Worm (Caenorhabditis elegans) whole organism, L4 larva: ENCODE results near the gene C53A3.4.

ENCODE experiments used
- Y105C5A.15 ChIP-seq: fragments of 200-800 bp; sonication (Bioruptor generic); IDR thresholded peaks from 2 replicates; pipeline ENCODE4 v1.3.6; 2022; ENCODE audit warnings: missing genetic modification characterization, missing compliant biosample characterization
- ceh-44 ChIP-seq: fragments of 200-800 bp; sonication (Bioruptor generic); IDR thresholded peaks from 2 replicates; pipeline ENCODE4 v1.3.6; 2022; ENCODE audit warnings: missing genetic modification reagents, missing genetic modification characterization, missing compliant biosample characterization
- ces-1 ChIP-seq: fragments of 150-350 bp; sonication (generic microtip); optimal IDR thresholded peaks from 4 replicates; lab custom pipeline; 2014; ENCODE audit warnings: missing biosample characterization, missing genetic modification reagents, missing genetic modification characterization
- lsy-2 ChIP-seq, 2 experiments: fragments of 150-350 bp in 1 of 2; sonication (generic microtip) in 1 of 2; optimal IDR thresholded peaks; 2 replicates each; lab custom pipeline; 2014 to 2017; ENCODE audit warnings: missing biosample characterization in 2 of 2, missing genetic modification characterization in 2 of 2
- mep-1 ChIP-seq: fragments of 150-350 bp; sonication (generic microtip); optimal IDR thresholded peaks from 3 replicates; lab custom pipeline; 2014; ENCODE audit warnings: missing biosample characterization, missing genetic modification characterization
- pha-4 ChIP-seq, 2 experiments: fragments of 150-350 bp in 1 of 2; fragments of 200-800 bp in 1 of 2; sonication (Bioruptor generic) in 1 of 2; IDR thresholded peaks in 1 of 2; optimal IDR thresholded peaks in 1 of 2; 2 replicates each; pipeline versions ENCODE4 v1.3.6 to Lab custom; 2014 to 2022; ENCODE audit warnings: missing genetic modification characterization in 2 of 2, missing genetic modification reagents in 2 of 2, missing biosample characterization in 1 of 2, missing compliant biosample characterization in 1 of 2
- unc-130 ChIP-seq: sonication (generic microtip); optimal IDR thresholded peaks from 2 replicates; lab custom pipeline; 2016; ENCODE audit warnings: missing genetic modification reagents, missing genetic modification characterization, missing compliant biosample characterization
- unc-39 ChIP-seq: sonication (generic microtip); optimal IDR thresholded peaks from 2 replicates; lab custom pipeline; 2017; ENCODE audit warnings: missing biosample characterization, missing genetic modification characterization
- unc-62 ChIP-seq, 3 experiments: fragments of 150-350 bp in 1 of 3; sonication (generic microtip); optimal IDR thresholded peaks in 2 of 3; peaks in 1 of 3; 1 replicate in 1 of 3; 2 replicates in 2 of 3; lab custom pipeline; 2014 to 2017; ENCODE audit warnings: missing biosample characterization in 3 of 3, missing genetic modification characterization in 3 of 3, missing genetic modification reagents in 3 of 3, missing genotype in 1 of 3
- zip-2 ChIP-seq: fragments of 150-350 bp; optimal IDR thresholded peaks from 2 replicates; lab custom pipeline; 2014; ENCODE audit warnings: missing biosample characterization, missing genetic modification characterization

DNA sequence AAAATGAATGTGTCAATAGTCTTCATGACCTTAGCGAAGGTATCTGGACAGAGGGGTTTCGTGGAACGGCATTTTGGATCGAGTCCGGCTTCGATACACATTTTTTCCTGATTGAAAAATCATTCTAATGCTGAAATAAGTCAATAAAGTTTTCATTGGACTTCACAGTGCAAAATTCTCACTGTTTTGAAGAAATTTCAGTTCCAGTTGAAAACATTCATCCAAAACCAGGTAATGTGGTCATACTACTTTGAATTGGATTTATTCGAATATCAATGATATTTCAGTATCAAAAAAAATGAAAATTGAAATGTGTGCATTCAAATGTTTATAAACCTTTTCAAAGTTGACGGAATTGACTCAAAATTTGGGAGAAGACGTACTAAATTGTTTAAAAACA lies 5.2 kb downstream of the C53A3.4 start, which contains the start of gene pgph-1:
- TF ChIP-seq pha-4 (GFP tag; IDR thresholded peaks at IDR 0.05; lab: Robert Waterston, UW) (no peak), pha-4 (tag; optimal IDR thresholded peaks at IDR 0.05; lab: Kevin White, UChicago) (no peak), zip-2 (tag; lab: Kevin White, UChicago) (no peak), unc-62 (GFP tag; optimal IDR thresholded peaks at IDR 0.05 in 1 of 2; lab: Kevin White, UChicago) (no peak), unc-62 (tag; optimal IDR thresholded peaks at IDR 0.05; lab: Kevin White, UChicago) (no peak), mep-1 (no peak), ces-1 (GFP tag; lab: Kevin White, UChicago) (no peak), ceh-44 (GFP tag; lab: Robert Waterston, UW) (no peak), Y105C5A.15 (no peak), unc-130 (GFP tag; lab: Kevin White, UChicago) (no peak), lsy-2 (tag; optimal IDR thresholded peaks at IDR 0.05; lab: Kevin White, UChicago) (no peak), unc-39 (tag; lab: Kevin White, UChicago) (no peak)
